Worm (Caenorhabditis elegans) whole organism, L3 larva: ENCODE data around the gene htas-1.

Experiments
- R02D3.7 ChIP-seq: fragments of 150-350 bp; optimal IDR thresholded peaks from 2 replicates; lab custom pipeline; 2014; ENCODE audit warnings: missing biosample characterization, missing genetic modification characterization
- aly-2 ChIP-seq: fragments of 150-350 bp; optimal IDR thresholded peaks from 2 replicates; lab custom pipeline; 2014; ENCODE audit warnings: missing biosample characterization, missing genetic modification characterization
- ama-1 ChIP-seq: fragments of 150-350 bp; optimal IDR thresholded peaks from 2 replicates; lab custom pipeline; 2018
- ceh-16 ChIP-seq: sonication (generic microtip); optimal IDR thresholded peaks from 2 replicates; lab custom pipeline; 2017; ENCODE audit warnings: missing biosample characterization, missing genetic modification characterization
- ceh-28 ChIP-seq: fragments of 150-350 bp; optimal IDR thresholded peaks from 2 replicates; lab custom pipeline; 2014; ENCODE audit warnings: missing biosample characterization, missing genetic modification reagents, missing genetic modification characterization
- ceh-82 ChIP-seq: fragments of 150-350 bp; optimal IDR thresholded peaks from 2 replicates; lab custom pipeline; 2014; ENCODE audit warnings: missing biosample characterization, missing genetic modification characterization
- daf-12 ChIP-seq: fragments of 150-350 bp; optimal IDR thresholded peaks from 2 replicates; lab custom pipeline; 2014; ENCODE audit warnings: missing biosample characterization, missing genetic modification reagents, missing genetic modification characterization
- egl-5 ChIP-seq: fragments of 150-350 bp; optimal IDR thresholded peaks from 2 replicates; lab custom pipeline; 2017; ENCODE audit warnings: missing biosample characterization, missing genetic modification reagents, missing genetic modification characterization, inconsistent platforms
- elt-1 ChIP-seq: fragments of 150-350 bp; optimal IDR thresholded peaks from 2 replicates; lab custom pipeline; 2014; ENCODE audit warnings: missing biosample characterization, missing genetic modification characterization
- elt-2 ChIP-seq: sonication (generic microtip); optimal IDR thresholded peaks from 2 replicates; lab custom pipeline; 2016; ENCODE audit warnings: missing genetic modification reagents, mild to moderate bottlenecking, missing genetic modification characterization, missing compliant biosample characterization
- eor-1 ChIP-seq, 2 experiments: fragments of 150-350 bp; optimal IDR thresholded peaks; 2 replicates each; lab custom pipeline; 2014 to 2018; ENCODE audit warnings: missing biosample characterization in 2 of 2, missing genetic modification characterization in 2 of 2
- hmg-11 ChIP-seq: sonication (generic microtip); optimal IDR thresholded peaks from 2 replicates; lab custom pipeline; 2016; ENCODE audit warnings: missing genetic modification characterization, missing compliant biosample characterization
- lin-15B ChIP-seq: fragments of 150-350 bp; optimal IDR thresholded peaks from 2 replicates; lab custom pipeline; 2014; ENCODE audit warnings: missing biosample characterization, missing genetic modification characterization
- mdl-1 ChIP-seq: fragments of 150-350 bp; optimal IDR thresholded peaks from 2 replicates; lab custom pipeline; 2014; ENCODE audit warnings: missing biosample characterization, missing genetic modification characterization
- nfya-1 ChIP-seq: sonication (generic microtip); optimal IDR thresholded peaks from 2 replicates; lab custom pipeline; 2017; ENCODE audit warnings: missing genetic modification characterization, mild to moderate bottlenecking, missing compliant biosample characterization, antibody characterized with exemption, moderate library complexity; ENCODE audit not compliant: insufficient read depth
- nhr-11 ChIP-seq: fragments of 150-350 bp; optimal IDR thresholded peaks from 2 replicates; lab custom pipeline; 2014; ENCODE audit warnings: missing biosample characterization, missing genetic modification characterization
- nhr-12 ChIP-seq: fragments of 150-350 bp; optimal IDR thresholded peaks from 2 replicates; lab custom pipeline; 2014; ENCODE audit warnings: missing biosample characterization, missing genetic modification characterization
- nhr-23 ChIP-seq: fragments of 150-350 bp; optimal IDR thresholded peaks from 2 replicates; lab custom pipeline; 2014; ENCODE audit warnings: missing biosample characterization, missing genetic modification reagents, missing genetic modification characterization
- nhr-237 ChIP-seq: fragments of 150-350 bp; optimal IDR thresholded peaks from 2 replicates; lab custom pipeline; 2014; ENCODE audit warnings: missing biosample characterization, missing genetic modification characterization
- nhr-28 ChIP-seq: fragments of 150-350 bp; optimal IDR thresholded peaks from 2 replicates; lab custom pipeline; 2014; ENCODE audit warnings: missing biosample characterization, missing genetic modification characterization
- nhr-43 ChIP-seq: sonication (generic microtip); optimal IDR thresholded peaks from 2 replicates; lab custom pipeline; 2016; ENCODE audit warnings: mild to moderate bottlenecking, missing genetic modification characterization, missing compliant biosample characterization; ENCODE audit not compliant: poor library complexity, severe bottlenecking
- nhr-77 ChIP-seq: fragments of 150-350 bp; optimal IDR thresholded peaks from 2 replicates; lab custom pipeline; 2014; ENCODE audit warnings: missing biosample characterization, missing genetic modification characterization
- pha-4 ChIP-seq: fragments of 150-350 bp; optimal IDR thresholded peaks from 2 replicates; lab custom pipeline; 2014; ENCODE audit warnings: missing biosample characterization, missing genetic modification reagents, missing genetic modification characterization
- pqm-1 ChIP-seq: fragments of 150-350 bp; optimal IDR thresholded peaks from 2 replicates; lab custom pipeline; 2017; ENCODE audit warnings: missing biosample characterization, missing genetic modification characterization, inconsistent platforms
- skn-1 ChIP-seq: fragments of 150-350 bp; optimal IDR thresholded peaks from 2 replicates; lab custom pipeline; 2014; ENCODE audit warnings: missing biosample characterization, missing genetic modification characterization
- tbx-2 ChIP-seq: sonication (generic microtip); optimal IDR thresholded peaks from 2 replicates; lab custom pipeline; 2016; ENCODE audit warnings: mild to moderate bottlenecking, missing genetic modification characterization, missing compliant biosample characterization
- unc-39 ChIP-seq: sonication (generic microtip); optimal IDR thresholded peaks from 4 replicates; lab custom pipeline; 2017; ENCODE audit warnings: missing biosample characterization, missing genetic modification characterization
- unc-62 ChIP-seq: fragments of 150-350 bp; sonication (generic microtip); optimal IDR thresholded peaks from 4 replicates; lab custom pipeline; 2014; ENCODE audit warnings: missing biosample characterization, missing genetic modification reagents, missing genetic modification characterization
- zag-1 ChIP-seq: fragments of 150-350 bp; optimal IDR thresholded peaks from 2 replicates; lab custom pipeline; 2014; ENCODE audit warnings: missing biosample characterization, missing genetic modification characterization
- ztf-4 ChIP-seq: fragments of 150-350 bp; optimal IDR thresholded peaks from 2 replicates; lab custom pipeline; 2014; ENCODE audit warnings: missing biosample characterization, missing genetic modification characterization

htas-1 gene

DNA sequence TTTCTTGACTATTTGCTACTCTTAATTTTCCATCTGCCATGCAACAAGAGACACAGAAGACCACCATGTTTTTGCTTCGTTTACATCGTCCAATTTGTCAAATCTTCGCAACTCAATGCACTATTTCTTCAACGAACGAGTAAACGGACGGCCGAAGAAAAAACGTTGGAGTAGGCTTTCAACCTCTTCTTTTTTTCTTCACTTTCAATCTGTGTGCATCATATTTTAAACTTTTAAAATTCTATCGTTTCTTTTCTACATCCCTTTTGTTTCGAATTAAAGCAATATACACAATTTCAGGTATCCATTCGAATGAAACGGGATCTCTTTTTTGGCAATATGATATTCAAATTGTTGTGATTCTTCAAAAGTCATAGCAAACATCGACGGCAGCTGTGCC is 25.6 kb downstream of the htas-1 start, which contains the start of gene acc-1:
Gene acc-1, plus strand, starts transcription at position 301 of the 400 bp plus-strand sequence.
- TF ChIP-seq hmg-11 (tag; lab: Kevin White, UChicago): no peak
- no peak for TF ChIP-seq tbx-2 (tag; lab: Kevin White, UChicago)
- TF ChIP-seq nhr-237 (tag; lab: Kevin White, UChicago): no peak
- no peak for TF ChIP-seq elt-2 (tag; lab: Kevin White, UChicago)
- no peak for TF ChIP-seq eor-1 (tag; optimal IDR thresholded peaks at IDR 0.05; lab: Kevin White, UChicago)
- no peak for TF ChIP-seq nhr-11 (tag; lab: Kevin White, UChicago)

DNA sequence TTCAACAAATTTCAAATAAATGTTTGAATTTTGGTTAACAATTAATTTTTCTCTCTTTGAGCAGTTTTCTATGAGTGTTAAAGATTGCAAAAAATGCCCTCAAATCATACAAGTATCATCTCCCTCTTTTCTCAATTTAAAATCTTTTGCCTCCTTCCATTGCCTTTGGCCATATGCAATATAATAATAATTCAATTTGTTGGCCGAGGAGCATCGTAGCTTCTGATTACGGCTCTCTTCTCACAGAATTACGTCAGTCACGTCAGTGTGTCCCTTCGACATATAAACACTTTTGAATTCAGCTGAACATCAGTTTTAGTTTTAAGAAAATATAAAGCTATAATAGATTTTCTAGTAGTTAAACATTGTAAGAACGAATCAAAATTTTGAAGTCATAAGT is 27.8 kb downstream of the htas-1 start:
- TF ChIP-seq ceh-82 (tag; lab: Kevin White, UChicago): no peak
- no peak for TF ChIP-seq tbx-2 (tag; lab: Kevin White, UChicago)
- TF ChIP-seq pqm-1 (tag; lab: Kevin White, UChicago): no peak

DNA sequence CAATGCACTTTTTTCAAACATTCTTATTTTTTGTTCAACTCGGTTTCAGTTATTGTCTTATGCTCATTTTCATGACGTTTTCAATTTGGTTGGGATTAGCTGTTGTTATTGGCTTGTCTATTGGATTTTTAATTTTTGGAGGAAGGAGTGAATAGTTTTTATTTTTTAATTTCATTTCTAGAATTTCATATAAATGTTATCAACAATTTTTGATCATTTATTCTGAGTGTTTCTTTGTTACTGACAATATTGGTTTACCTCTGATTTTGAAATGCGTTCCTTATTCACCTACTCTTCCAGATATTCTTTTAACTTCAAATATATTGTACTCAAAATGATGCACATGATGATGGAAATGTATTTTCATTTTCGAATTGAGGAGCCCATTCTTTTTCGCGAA is 29.3 kb downstream of the htas-1 start, which contains the start of gene F58G6.7:
Gene F58G6.7, plus strand, starts transcription at position 301 of the 400 bp plus-strand sequence.
- TF ChIP-seq unc-39 (tag; lab: Kevin White, UChicago): no peak
- TF ChIP-seq unc-62: no peak
- TF ChIP-seq R02D3.7 (tag; lab: Kevin White, UChicago): no peak
- TF ChIP-seq skn-1 (tag; lab: Kevin White, UChicago): no peak
- no peak for TF ChIP-seq zag-1 (tag; lab: Kevin White, UChicago)
- no peak for TF ChIP-seq egl-5 (tag; lab: Kevin White, UChicago)
- no peak for TF ChIP-seq ceh-16 (tag; lab: Kevin White, UChicago)
- no peak for TF ChIP-seq nhr-28 (tag; lab: Kevin White, UChicago)
- no peak for TF ChIP-seq daf-12
- TF ChIP-seq lin-15B (tag; lab: Kevin White, UChicago): no peak
- TF ChIP-seq nhr-77 (tag; lab: Kevin White, UChicago): no peak
- TF ChIP-seq pha-4 (tag; lab: Kevin White, UChicago): no peak
- TF ChIP-seq elt-1 (tag; lab: Kevin White, UChicago): no peak
- TF ChIP-seq ama-1 (lab: Kevin White, UChicago): no peak

DNA sequence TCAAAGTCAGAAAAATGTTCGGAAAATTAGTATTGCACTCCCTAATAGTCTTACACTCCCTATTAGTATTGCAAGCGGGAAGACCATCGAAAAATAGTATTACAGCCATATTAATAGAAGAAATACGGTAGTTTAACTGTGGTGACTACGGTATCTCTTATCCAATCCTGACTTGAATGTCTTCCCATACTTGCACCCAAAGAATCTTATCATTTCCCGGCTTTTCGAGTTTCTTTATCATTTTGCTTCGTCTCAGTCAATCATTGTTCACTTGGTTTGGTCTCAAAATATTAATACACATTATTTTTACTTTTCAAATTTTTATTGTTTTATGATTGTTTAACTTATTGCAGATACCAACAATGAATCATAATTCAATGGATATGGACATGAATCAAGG is 30.1 kb downstream of the htas-1 start, which contains the start of gene F58G6.3:
Gene F58G6.3, plus strand, starts transcription at position 352 of the 400 bp plus-strand sequence.
- TF ChIP-seq elt-2 (tag; lab: Kevin White, UChicago) (peak; percentile 62), pqm-1 (tag; lab: Kevin White, UChicago) (peak; percentile 35), nfya-1 (tag; lab: Kevin White, UChicago) (peak; percentile 7), R02D3.7 (tag; lab: Kevin White, UChicago) (no peak), eor-1 (tag; optimal IDR thresholded peaks at IDR 0.05; lab: Kevin White, UChicago) (no peak)

DNA sequence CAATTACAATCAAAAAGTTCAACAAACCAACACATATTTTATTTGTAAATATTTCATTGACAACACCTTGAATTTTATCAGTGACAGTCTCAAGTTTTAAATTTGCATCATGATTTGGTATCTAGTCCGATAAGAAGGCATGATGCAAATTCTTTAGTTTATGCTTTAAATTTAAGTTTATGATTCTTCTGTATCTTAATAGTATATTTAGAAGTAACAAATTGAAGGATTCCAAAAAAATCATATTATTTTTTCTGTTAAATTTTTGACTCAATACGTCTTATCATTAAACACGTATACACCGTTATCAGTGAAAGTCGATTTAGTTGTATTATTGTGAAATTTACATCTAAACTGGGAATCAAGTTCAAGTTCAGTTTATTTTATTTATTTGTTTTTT is 32.1 kb downstream of the htas-1 start, which contains the start of gene chca-1:
Gene chca-1, plus strand, starts transcription at position 161 of the 400 bp plus-strand sequence.
- no peak for TF ChIP-seq nhr-237 (tag; lab: Kevin White, UChicago)
- peak; percentile 63 for TF ChIP-seq skn-1 (tag; lab: Kevin White, UChicago)
- peak; percentile 9 for TF ChIP-seq pha-4 (tag; lab: Kevin White, UChicago)
- TF ChIP-seq nhr-23 (tag; lab: Kevin White, UChicago): no peak
- peak; percentile 89 for TF ChIP-seq pqm-1 (tag; lab: Kevin White, UChicago)
- peak; percentile 97 for TF ChIP-seq elt-2 (tag; lab: Kevin White, UChicago)

DNA sequence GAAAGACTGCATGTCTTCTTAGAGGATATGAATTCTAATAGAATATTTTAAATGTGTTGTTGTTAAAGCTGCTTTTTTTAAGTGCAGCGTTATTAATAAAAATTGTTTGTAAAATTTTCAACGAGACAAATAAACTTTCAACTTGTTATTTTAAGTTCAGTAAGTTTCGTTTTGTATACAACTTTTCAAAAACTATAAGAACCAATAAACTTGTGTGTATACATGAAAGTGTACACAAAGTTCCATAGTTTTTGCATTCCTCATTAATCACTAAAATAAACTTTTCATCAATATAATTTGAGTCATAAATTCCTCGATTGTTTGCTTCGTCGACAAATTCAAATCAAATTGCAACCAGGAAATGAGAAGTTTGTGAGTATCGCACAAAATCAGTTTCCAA is 34.7 kb downstream of the htas-1 start, which contains the start of gene srm-3:
Gene srm-3, plus strand, starts transcription at position 301 of the 400 bp plus-strand sequence.
- TF ChIP-seq nhr-28 (tag; lab: Kevin White, UChicago) (no peak), nhr-43 (tag; lab: Kevin White, UChicago) (no peak), ztf-4 (tag; lab: Kevin White, UChicago) (no peak), nhr-23 (tag; lab: Kevin White, UChicago) (no peak), aly-2 (no peak), nhr-11 (tag; lab: Kevin White, UChicago) (no peak), tbx-2 (tag; lab: Kevin White, UChicago) (no peak), eor-1 (tag; optimal IDR thresholded peaks at IDR 0.05; lab: Kevin White, UChicago) (no peak), nhr-12 (tag; lab: Kevin White, UChicago) (no peak), ceh-28 (tag; lab: Kevin White, UChicago) (no peak), pqm-1 (tag; lab: Kevin White, UChicago) (no peak), mdl-1 (no peak), nhr-77 (tag; lab: Kevin White, UChicago) (no peak)
